Fruit fly (Drosophila melanogaster) S2 (cell line): ENCODE data around the gene CG10337.

Experiments used
- CG8478 ChIP-seq: fragments of >200 bp; optimal IDR thresholded peaks from 2 replicates; lab custom pipeline; 2018
- CTCF ChIP-seq, 2 experiments: fragments of >200 bp; optimal IDR thresholded peaks; 2 replicates each; lab custom pipeline; 2018

DNA sequence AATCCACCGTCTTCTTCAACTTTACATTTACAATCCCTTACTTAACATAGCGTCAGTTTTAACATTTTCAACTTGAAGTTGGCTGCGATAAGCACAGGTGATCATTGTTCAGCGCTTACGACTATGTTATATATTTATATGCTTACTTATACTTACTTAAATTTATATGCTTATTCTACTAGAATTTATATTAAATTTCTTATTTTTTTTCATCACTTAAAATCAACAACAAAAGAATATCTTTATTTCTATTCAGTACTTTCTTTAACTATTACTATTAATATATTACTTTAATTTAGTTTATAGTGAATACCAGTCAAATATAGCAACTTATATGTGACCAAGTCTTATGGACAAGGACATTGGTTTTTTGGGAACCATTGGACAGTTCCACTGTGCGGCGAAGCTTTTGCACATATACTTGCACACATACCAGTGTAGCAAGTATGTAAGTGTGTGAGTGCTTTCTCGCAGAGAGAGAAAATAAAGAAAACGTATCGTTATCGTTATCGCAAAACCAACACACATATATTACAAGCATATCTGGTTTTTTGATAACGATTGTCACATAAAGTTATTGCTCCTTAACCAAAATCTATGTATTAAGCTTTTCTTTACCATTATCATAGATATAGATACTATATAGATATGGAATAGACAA, 29.5 kb downstream of the CG10337 start, which contains the start of gene Hasp:
- TF ChIP-seq CTCF (optimal IDR thresholded peaks at IDR 0.05; lab: Kevin White, UChicago) = no peak
- no peak for TF ChIP-seq CG8478 (lab: Kevin White, UChicago)
